Worm (Caenorhabditis elegans) whole organism, mixed stage, embryonic: ENCODE results near the gene mai-2.
"Not testable (repeated sequence)": the region's sequence is repeated elsewhere in the genome, so short reads cannot be mapped to it uniquely, and the experiment has no call there.

Source experiments
- bed-3 ChIP-seq: fragments of 200-800 bp; sonication (Bioruptor generic); optimal IDR thresholded peaks from 3 replicates; lab custom pipeline; 2018; ENCODE audit warnings: mild to moderate bottlenecking, missing genetic modification characterization, moderate library complexity, missing compliant biosample characterization
- ceh-39 ChIP-seq: fragments of 150-350 bp; optimal IDR thresholded peaks from 2 replicates; lab custom pipeline; 2014; ENCODE audit warnings: missing biosample characterization, missing genetic modification characterization
- ceh-43 ChIP-seq: fragments of 200-800 bp; sonication (Bioruptor generic); optimal IDR thresholded peaks from 2 replicates; lab custom pipeline; 2018; ENCODE audit warnings: mild to moderate bottlenecking, missing genetic modification characterization, moderate library complexity, missing compliant biosample characterization
- ces-1 ChIP-seq: fragments of 150-350 bp; optimal IDR thresholded peaks from 2 replicates; lab custom pipeline; 2014; ENCODE audit warnings: missing biosample characterization, missing genetic modification reagents, missing genetic modification characterization
- cnd-1 ChIP-seq: fragments of 200-800 bp; sonication (Bioruptor generic); optimal IDR thresholded peaks from 2 replicates; lab custom pipeline; 2018; ENCODE audit warnings: mild to moderate bottlenecking, missing genetic modification characterization, missing compliant biosample characterization
- drap-1 ChIP-seq: fragments of 200-800 bp; sonication (Bioruptor generic); optimal IDR thresholded peaks from 3 replicates; lab custom pipeline; 2018; ENCODE audit warnings: mild to moderate bottlenecking, missing genetic modification characterization, missing compliant biosample characterization
- elt-1 ChIP-seq: sonication (generic microtip); optimal IDR thresholded peaks from 2 replicates; lab custom pipeline; 2017; ENCODE audit warnings: missing genetic modification characterization, mild to moderate bottlenecking, missing compliant biosample characterization, antibody characterized with exemption, moderate library complexity, borderline replicate concordance; ENCODE audit not compliant: insufficient read depth
- elt-3 ChIP-seq: fragments of 150-350 bp; optimal IDR thresholded peaks from 2 replicates; lab custom pipeline; 2014; ENCODE audit warnings: missing biosample characterization, missing genetic modification characterization
- flh-1 ChIP-seq: fragments of 200-800 bp; sonication (Bioruptor generic); optimal IDR thresholded peaks from 2 replicates; lab custom pipeline; 2018; ENCODE audit warnings: mild to moderate bottlenecking, missing genetic modification characterization, moderate library complexity, missing compliant biosample characterization
- ham-2 ChIP-seq: fragments of 200-800 bp; sonication (Bioruptor generic); optimal IDR thresholded peaks from 2 replicates; lab custom pipeline; 2018; ENCODE audit warnings: mild to moderate bottlenecking, missing genetic modification characterization, missing compliant biosample characterization
- lin-13 ChIP-seq: fragments of 150-350 bp; optimal IDR thresholded peaks from 2 replicates; lab custom pipeline; 2014; ENCODE audit warnings: missing biosample characterization, missing genetic modification characterization
- lsy-2 ChIP-seq: fragments of 150-350 bp; optimal IDR thresholded peaks from 2 replicates; lab custom pipeline; 2014; ENCODE audit warnings: missing biosample characterization, missing genetic modification characterization
- mab-5 ChIP-seq: fragments of 150-350 bp; optimal IDR thresholded peaks from 2 replicates; lab custom pipeline; 2014; ENCODE audit warnings: missing biosample characterization, missing genetic modification characterization
- mep-1 ChIP-seq: fragments of 150-350 bp; optimal IDR thresholded peaks from 2 replicates; lab custom pipeline; 2017; ENCODE audit warnings: missing biosample characterization, missing genetic modification reagents, missing genetic modification characterization, inconsistent platforms
- mls-2 ChIP-seq: sonication (generic microtip); optimal IDR thresholded peaks from 2 replicates; lab custom pipeline; 2016; ENCODE audit warnings: mild to moderate bottlenecking, missing genetic modification characterization, moderate library complexity, missing compliant biosample characterization
- nhr-2 ChIP-seq: fragments of 150-350 bp; optimal IDR thresholded peaks from 2 replicates; lab custom pipeline; 2014; ENCODE audit warnings: missing biosample characterization, missing genetic modification characterization
- nhr-237 ChIP-seq: fragments of 150-350 bp; optimal IDR thresholded peaks from 2 replicates; lab custom pipeline; 2014; ENCODE audit warnings: missing biosample characterization, missing genetic modification characterization
- nhr-28 ChIP-seq: fragments of 150-350 bp; optimal IDR thresholded peaks from 2 replicates; lab custom pipeline; 2014; ENCODE audit warnings: missing biosample characterization, missing genetic modification characterization
- nhr-76 ChIP-seq: sonication (generic microtip); optimal IDR thresholded peaks from 2 replicates; lab custom pipeline; 2017; ENCODE audit warnings: missing biosample characterization, missing genetic modification characterization
- pha-4 ChIP-seq: fragments of 150-350 bp; optimal IDR thresholded peaks from 2 replicates; lab custom pipeline; 2018; ENCODE audit warnings: missing biosample characterization, missing genetic modification reagents, missing genetic modification characterization
- sem-2 ChIP-seq: fragments of 200-800 bp; sonication (Bioruptor generic); optimal IDR thresholded peaks from 2 replicates; lab custom pipeline; 2018; ENCODE audit warnings: mild to moderate bottlenecking, missing genetic modification characterization, missing compliant biosample characterization
- snpc-4 ChIP-seq: fragments of 150-350 bp; optimal IDR thresholded peaks from 2 replicates; lab custom pipeline; 2014; ENCODE audit warnings: missing biosample characterization, missing genetic modification characterization
- sptf-1 ChIP-seq: sonication (generic microtip); optimal IDR thresholded peaks from 2 replicates; lab custom pipeline; 2017; ENCODE audit warnings: mild to moderate bottlenecking, missing genetic modification characterization, moderate library complexity, missing compliant biosample characterization
- tbx-8 ChIP-seq: fragments of 200-800 bp; sonication (Bioruptor generic); optimal IDR thresholded peaks from 2 replicates; lab custom pipeline; 2018; ENCODE audit warnings: mild to moderate bottlenecking, missing genetic modification characterization, moderate library complexity, missing compliant biosample characterization
- unc-120 ChIP-seq: sonication (generic microtip); optimal IDR thresholded peaks from 2 replicates; lab custom pipeline; 2017; ENCODE audit warnings: missing genetic modification characterization, missing compliant biosample characterization; ENCODE audit not compliant: poor library complexity, severe bottlenecking
- zip-8 ChIP-seq: fragments of 150-350 bp; optimal IDR thresholded peaks from 2 replicates; lab custom pipeline; 2014; ENCODE audit warnings: missing biosample characterization, missing genetic modification characterization

The mai-2 gene

DNA sequence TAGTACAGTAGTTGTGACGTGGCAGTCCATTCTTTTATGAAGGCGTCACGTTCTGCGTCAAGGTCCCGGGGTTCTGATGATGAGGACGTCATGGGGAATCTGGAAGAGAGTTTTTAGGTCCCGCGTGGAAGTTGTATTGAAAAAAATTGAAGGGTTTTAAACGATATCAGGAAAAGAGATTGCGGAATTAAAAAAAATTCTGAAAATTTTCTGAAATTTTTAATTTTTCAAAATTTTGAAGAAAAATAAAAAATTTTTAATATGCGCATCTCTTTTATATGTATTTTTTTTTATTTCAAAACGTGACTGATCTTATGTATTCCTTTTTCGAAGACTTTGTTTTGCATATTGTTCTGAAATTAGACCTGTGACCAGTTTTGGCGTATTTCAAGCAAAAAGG lies 36.8 kb downstream of the mai-2 start, which contains the start of gene C04C3.6:
Gene C04C3.6, minus strand, starts transcription at position 101 of the 400 bp plus-strand sequence.
- TF ChIP-seq sem-2, result no peak
- TF ChIP-seq mls-2 (tag; lab: Kevin White, UChicago), result no peak
- no peak for TF ChIP-seq drap-1 (GFP tag; lab: Kevin White, UChicago)
- no peak for TF ChIP-seq nhr-76 (tag; lab: Kevin White, UChicago)
- no peak for TF ChIP-seq zip-8 (tag; lab: Kevin White, UChicago)

DNA sequence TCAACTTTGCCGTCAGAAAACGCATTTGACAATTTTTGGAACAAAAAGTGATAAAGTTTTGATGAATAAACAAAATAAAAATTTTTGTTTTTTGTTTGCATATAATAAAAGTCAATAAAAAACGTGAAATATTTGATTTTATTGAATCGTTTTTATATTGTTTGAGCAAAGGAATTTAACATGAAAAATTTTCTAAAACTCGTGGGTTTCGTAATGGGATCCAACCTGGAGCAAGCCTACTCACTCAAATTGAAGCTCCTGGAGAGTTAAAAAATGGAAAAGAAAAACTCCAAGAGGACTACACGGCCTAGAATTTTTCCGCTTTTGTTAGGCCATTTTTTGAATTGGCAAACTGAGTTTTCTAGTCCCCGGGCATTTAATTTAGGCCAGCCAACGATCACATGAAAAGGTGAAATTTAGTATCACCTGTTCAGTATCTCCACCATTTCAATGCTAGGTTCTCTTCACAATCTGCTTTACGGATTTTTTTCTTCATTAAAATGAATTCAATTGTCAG lies 42.8 kb downstream of the mai-2 start, which contains the start of the genes C04C3.9 and srz-60:
Gene C04C3.9, minus strand, starts transcription at position 101 of the 517 bp plus-strand sequence.
Gene srz-60, plus strand, starts transcription at position 467 of the 517 bp plus-strand sequence.
- TF ChIP-seq ceh-43 (GFP tag; lab: Kevin White, UChicago), result no peak
- no peak for TF ChIP-seq lsy-2 (tag; lab: Kevin White, UChicago)
- no peak for TF ChIP-seq ces-1 (GFP tag; lab: Kevin White, UChicago)
- no peak for TF ChIP-seq nhr-28 (tag; lab: Kevin White, UChicago)
- no peak for TF ChIP-seq unc-120 (tag; lab: Kevin White, UChicago)
- TF ChIP-seq cnd-1, result no peak
- TF ChIP-seq bed-3 (GFP tag; lab: Kevin White, UChicago), result no peak
- no peak for TF ChIP-seq mls-2 (tag; lab: Kevin White, UChicago)
- TF ChIP-seq flh-1 (GFP tag; lab: Kevin White, UChicago), result no peak
- no peak for TF ChIP-seq sptf-1 (tag; lab: Kevin White, UChicago)
- no peak for TF ChIP-seq ham-2 (GFP tag; lab: Kevin White, UChicago)
- TF ChIP-seq elt-1 (tag; lab: Kevin White, UChicago), result no peak
- TF ChIP-seq, all 35 proteins: peak for 0

DNA sequence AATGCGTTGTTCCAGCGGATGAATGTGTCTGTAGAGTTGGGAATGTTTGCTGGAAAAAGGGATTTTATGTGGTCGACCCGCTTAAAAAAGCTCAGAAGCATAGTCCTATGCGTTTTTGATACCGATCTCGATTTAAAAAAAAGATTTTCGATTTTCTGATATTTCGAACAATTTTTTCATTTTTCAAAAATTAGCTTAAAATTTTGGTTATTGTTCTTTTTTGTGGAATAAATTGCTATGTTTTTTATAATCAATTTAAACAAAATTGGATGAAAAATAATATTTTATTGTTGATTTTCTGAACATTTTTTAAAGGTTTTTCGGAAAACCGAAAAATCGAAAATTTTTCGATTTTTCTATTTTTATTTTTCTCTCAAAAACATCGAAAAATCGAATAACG lies 47.7 kb downstream of the mai-2 start, which contains the start of gene C04C3.7:
Gene C04C3.7, minus strand, starts transcription at position 101 of the 400 bp plus-strand sequence.
- not testable (repeated sequence) for TF ChIP-seq lin-13, unc-120, elt-3 (tag; lab: Kevin White, UChicago)

DNA sequence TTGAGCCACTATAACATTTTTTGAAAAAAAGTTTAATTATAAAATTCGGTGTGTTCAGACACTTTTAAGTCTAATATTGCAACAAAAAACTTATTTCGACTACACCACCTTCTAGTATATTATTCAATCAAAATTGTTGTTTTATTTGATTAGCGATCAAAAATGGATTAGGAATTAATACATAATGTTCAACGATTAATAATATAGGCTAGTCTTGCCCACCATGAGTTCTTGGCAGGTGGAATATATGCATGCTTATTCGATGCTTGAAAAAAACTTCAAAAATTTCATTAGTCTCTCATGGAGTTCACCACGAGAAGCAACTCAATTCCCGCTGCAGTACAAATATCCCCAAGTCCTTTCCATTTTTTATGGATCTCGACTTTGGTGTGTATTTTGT lies 50.3 kb downstream of the mai-2 start, which contains the start of gene srz-32:
Gene srz-32, plus strand, starts transcription at position 301 of the 400 bp plus-strand sequence.
- no peak for TF ChIP-seq snpc-4
- TF ChIP-seq mls-2 (tag; lab: Kevin White, UChicago), result no peak
- no peak for TF ChIP-seq cnd-1
- TF ChIP-seq pha-4, result no peak
- TF ChIP-seq unc-120 (tag; lab: Kevin White, UChicago), result no peak
- no peak for TF ChIP-seq ceh-43 (GFP tag; lab: Kevin White, UChicago)
- no peak for TF ChIP-seq elt-3 (tag; lab: Kevin White, UChicago)
- TF ChIP-seq tbx-8, result no peak
- TF ChIP-seq ces-1 (GFP tag; lab: Kevin White, UChicago), result no peak
- no peak for TF ChIP-seq drap-1 (GFP tag; lab: Kevin White, UChicago)
- TF ChIP-seq mab-5 (tag; lab: Kevin White, UChicago), result no peak
- no peak for TF ChIP-seq mep-1 (tag; lab: Kevin White, UChicago)
- TF ChIP-seq lsy-2 (tag; lab: Kevin White, UChicago), result no peak
- TF ChIP-seq sptf-1 (tag; lab: Kevin White, UChicago), result no peak
- TF ChIP-seq nhr-237 (tag; lab: Kevin White, UChicago), result no peak
- no peak for TF ChIP-seq nhr-28 (tag; lab: Kevin White, UChicago)
- TF ChIP-seq nhr-2 (tag; lab: Kevin White, UChicago), result no peak
- TF ChIP-seq ceh-39 (tag; lab: Kevin White, UChicago), result no peak
- TF ChIP-seq bed-3 (GFP tag; lab: Kevin White, UChicago), result no peak
- no peak for TF ChIP-seq nhr-76 (tag; lab: Kevin White, UChicago)
